Worm (Caenorhabditis elegans) whole organism, late embryonic: ENCODE measurements around the gene trx-5.

Source experiments
- F13H6.1 ChIP-seq: sonication (generic microtip); optimal IDR thresholded peaks from 2 replicates; lab custom pipeline; 2016; ENCODE audit warnings: missing genetic modification characterization, missing compliant biosample characterization
- K09A11.1 ChIP-seq: sonication (generic microtip); optimal IDR thresholded peaks from 2 replicates; lab custom pipeline; 2017; ENCODE audit warnings: antibody characterized with exemption, mild to moderate bottlenecking, missing genetic modification characterization, missing compliant biosample characterization; ENCODE audit not compliant: insufficient read depth
- T23F11.4 ChIP-seq: fragments of 200-800 bp; sonication (Bioruptor generic); optimal IDR thresholded peaks from 2 replicates; lab custom pipeline; 2018; ENCODE audit warnings: mild to moderate bottlenecking, missing genetic modification characterization, missing compliant biosample characterization
- Y22D7AL.16 ChIP-seq: sonication (generic microtip); optimal IDR thresholded peaks from 2 replicates; lab custom pipeline; 2016; ENCODE audit warnings: missing genetic modification characterization, missing compliant biosample characterization
- ahr-1 ChIP-seq: sonication (generic microtip); optimal IDR thresholded peaks from 2 replicates; lab custom pipeline; 2016; ENCODE audit warnings: missing genetic modification characterization, missing compliant biosample characterization
- ceh-14 ChIP-seq: sonication (generic microtip); optimal IDR thresholded peaks from 2 replicates; lab custom pipeline; 2016; ENCODE audit warnings: missing genotype, missing genetic modification characterization, missing compliant biosample characterization
- ceh-18 ChIP-seq: sonication (generic microtip); optimal IDR thresholded peaks from 2 replicates; lab custom pipeline; 2016; ENCODE audit warnings: missing genetic modification characterization, missing compliant biosample characterization
- ceh-2 ChIP-seq: sonication (generic microtip); optimal IDR thresholded peaks from 2 replicates; lab custom pipeline; 2016; ENCODE audit warnings: missing genotype, missing genetic modification characterization, missing compliant biosample characterization
- ceh-30 ChIP-seq: fragments of 150-350 bp; optimal IDR thresholded peaks from 2 replicates; lab custom pipeline; 2014; ENCODE audit warnings: missing biosample characterization, missing genetic modification characterization
- che-1 ChIP-seq: sonication (generic microtip); optimal IDR thresholded peaks from 2 replicates; lab custom pipeline; 2016; ENCODE audit warnings: mild to moderate bottlenecking, missing genetic modification characterization, missing compliant biosample characterization
- dmd-4 ChIP-seq: sonication (generic microtip); optimal IDR thresholded peaks from 2 replicates; lab custom pipeline; 2016; ENCODE audit warnings: borderline replicate concordance, missing genetic modification characterization, missing compliant biosample characterization
- dve-1 ChIP-seq: sonication (generic microtip); optimal IDR thresholded peaks from 2 replicates; lab custom pipeline; 2017; ENCODE audit warnings: antibody characterized with exemption, mild to moderate bottlenecking, missing genetic modification characterization, missing compliant biosample characterization
- elt-4 ChIP-seq: sonication (generic microtip); optimal IDR thresholded peaks from 2 replicates; lab custom pipeline; 2016; ENCODE audit warnings: missing genetic modification characterization, missing compliant biosample characterization
- eyg-1 ChIP-seq: sonication (generic microtip); optimal IDR thresholded peaks from 2 replicates; lab custom pipeline; 2016; ENCODE audit warnings: missing genotype, missing genetic modification characterization, missing compliant biosample characterization
- fax-1 ChIP-seq: sonication (generic microtip); optimal IDR thresholded peaks from 2 replicates; lab custom pipeline; 2016; ENCODE audit warnings: missing genotype, missing genetic modification characterization, missing compliant biosample characterization
- gmeb-2 ChIP-seq: sonication (generic microtip); optimal IDR thresholded peaks from 2 replicates; lab custom pipeline; 2016; ENCODE audit warnings: missing genetic modification characterization, inconsistent platforms, missing compliant biosample characterization
- hlh-13 ChIP-seq: fragments of 200-800 bp; sonication (Bioruptor generic); optimal IDR thresholded peaks from 2 replicates; lab custom pipeline; 2018; ENCODE audit warnings: mild to moderate bottlenecking, missing genetic modification characterization, missing compliant biosample characterization
- hlh-15 ChIP-seq: sonication (generic microtip); optimal IDR thresholded peaks from 2 replicates; lab custom pipeline; 2016; ENCODE audit warnings: missing genetic modification characterization, missing compliant biosample characterization
- hlh-8 ChIP-seq: sonication (generic microtip); optimal IDR thresholded peaks from 2 replicates; lab custom pipeline; 2016; ENCODE audit warnings: missing genotype, missing genetic modification characterization, missing compliant biosample characterization
- lim-6 ChIP-seq: sonication (generic microtip); optimal IDR thresholded peaks from 2 replicates; lab custom pipeline; 2016; ENCODE audit warnings: missing genetic modification characterization, missing compliant biosample characterization
- madf-2 ChIP-seq: sonication (generic microtip); optimal IDR thresholded peaks from 2 replicates; lab custom pipeline; 2017; ENCODE audit warnings: missing genetic modification characterization, missing compliant biosample characterization
- nfya-1 ChIP-seq: sonication (generic microtip); optimal IDR thresholded peaks from 2 replicates; lab custom pipeline; 2017; ENCODE audit warnings: missing genetic modification characterization, mild to moderate bottlenecking, missing compliant biosample characterization, antibody characterized with exemption, moderate library complexity
- nhr-11 ChIP-seq: fragments of 150-350 bp; optimal IDR thresholded peaks from 2 replicates; lab custom pipeline; 2014; ENCODE audit warnings: missing biosample characterization, missing genetic modification characterization
- pax-1 ChIP-seq: fragments of 150-350 bp; optimal IDR thresholded peaks from 2 replicates; lab custom pipeline; 2014; ENCODE audit warnings: missing biosample characterization, missing genetic modification characterization
- pha-2 ChIP-seq: sonication (generic microtip); optimal IDR thresholded peaks from 2 replicates; lab custom pipeline; 2017; ENCODE audit warnings: mild to moderate bottlenecking, missing genetic modification characterization, missing compliant biosample characterization
- pha-4 ChIP-seq: fragments of 150-350 bp; optimal IDR thresholded peaks from 2 replicates; lab custom pipeline; 2018; ENCODE audit warnings: missing biosample characterization, missing genetic modification reagents, missing genetic modification characterization
- sox-2 ChIP-seq: fragments of 200-800 bp; sonication (Bioruptor generic); IDR thresholded peaks from 2 replicates; pipeline ENCODE4 v1.3.6; 2022; ENCODE audit warnings: missing genetic modification reagents, missing genetic modification characterization, missing compliant biosample characterization
- sox-4 ChIP-seq: sonication (generic microtip); optimal IDR thresholded peaks from 2 replicates; lab custom pipeline; 2017; ENCODE audit warnings: mild to moderate bottlenecking, missing genetic modification characterization, inconsistent platforms, missing compliant biosample characterization
- tbx-2 ChIP-seq: sonication (generic microtip); optimal IDR thresholded peaks from 2 replicates; lab custom pipeline; 2016; ENCODE audit warnings: missing genetic modification characterization, missing compliant biosample characterization
- tbx-7 ChIP-seq: sonication (generic microtip); optimal IDR thresholded peaks from 2 replicates; lab custom pipeline; 2016; ENCODE audit warnings: missing genotype, missing genetic modification characterization, missing compliant biosample characterization
- ttx-3 ChIP-seq: sonication (generic microtip); optimal IDR thresholded peaks from 2 replicates; lab custom pipeline; 2016; ENCODE audit warnings: missing genetic modification reagents, missing genetic modification characterization, missing compliant biosample characterization
- unc-3 ChIP-seq, 2 experiments: fragments of 200-800 bp in 1 of 2; sonication (Bioruptor generic) in 1 of 2; sonication (generic microtip) in 1 of 2; conservative IDR thresholded peaks in 1 of 2; optimal IDR thresholded peaks in 1 of 2; 2 replicates each; pipeline versions ENCODE4 v1.3.6 to Lab custom; 2016 to 2022; ENCODE audit warnings: missing compliant biosample characterization in 2 of 2, missing genetic modification characterization in 2 of 2, missing genetic modification reagents in 1 of 2
- unc-55 ChIP-seq: sonication (generic microtip); optimal IDR thresholded peaks from 2 replicates; lab custom pipeline; 2017; ENCODE audit warnings: missing biosample characterization, missing genetic modification reagents, missing genetic modification characterization
- zip-5 ChIP-seq: sonication (generic microtip); optimal IDR thresholded peaks from 2 replicates; lab custom pipeline; 2016; ENCODE audit warnings: missing genetic modification characterization, missing compliant biosample characterization
- ztf-16 ChIP-seq: sonication (generic microtip); optimal IDR thresholded peaks from 2 replicates; lab custom pipeline; 2017; ENCODE audit warnings: missing genetic modification characterization, missing compliant biosample characterization

trx-5 gene

ce11 chrV:1534315-1534714 is at the start of gene trx-5:
trx-5 (minus strand) TSS chrV:1534415.
- TF ChIP-seq unc-55 (GFP tag; lab: Kevin White, UChicago) (no peak), pax-1 (tag; lab: Kevin White, UChicago) (no peak), nhr-11 (tag; lab: Kevin White, UChicago) (no peak), F13H6.1 (tag; lab: Kevin White, UChicago) (no peak), hlh-13 (no peak), tbx-2 (tag; lab: Kevin White, UChicago) (no peak), gmeb-2 (no peak), madf-2 (tag; lab: Kevin White, UChicago) (no peak), ahr-1 (tag; lab: Kevin White, UChicago) (no peak), pha-4 (tag; lab: Kevin White, UChicago) (no peak), dve-1 (no peak), pha-2 (tag; lab: Kevin White, UChicago) (no peak), T23F11.4 (GFP tag; lab: Kevin White, UChicago) (no peak), hlh-8 (tag; lab: Kevin White, UChicago) (no peak), Y22D7AL.16 (tag; lab: Kevin White, UChicago) (no peak), zip-5 (tag; lab: Kevin White, UChicago) (no peak), ceh-18 (tag; lab: Kevin White, UChicago) (no peak), ceh-30 (tag; lab: Kevin White, UChicago) (no peak)

- no peak for TF ChIP-seq ttx-3 (tag; lab: Kevin White, UChicago)
- TF ChIP-seq lim-6 (tag; lab: Kevin White, UChicago): no peak
- no peak for TF ChIP-seq nfya-1 (tag; lab: Kevin White, UChicago)
- TF ChIP-seq unc-3 (GFP tag; conservative IDR thresholded peaks at IDR 0.05; lab: Robert Waterston, UW): no peak
- no peak for TF ChIP-seq unc-3 (tag; optimal IDR thresholded peaks at IDR 0.05; lab: Kevin White, UChicago)
- no peak for TF ChIP-seq che-1 (tag; lab: Kevin White, UChicago)
- TF ChIP-seq zip-5 (tag; lab: Kevin White, UChicago): no peak
- no peak for TF ChIP-seq hlh-15 (tag; lab: Kevin White, UChicago)
These were observed 49.0 kb upstream of the trx-5 start for ce11 chrV:1583242-1583641.

DNA sequence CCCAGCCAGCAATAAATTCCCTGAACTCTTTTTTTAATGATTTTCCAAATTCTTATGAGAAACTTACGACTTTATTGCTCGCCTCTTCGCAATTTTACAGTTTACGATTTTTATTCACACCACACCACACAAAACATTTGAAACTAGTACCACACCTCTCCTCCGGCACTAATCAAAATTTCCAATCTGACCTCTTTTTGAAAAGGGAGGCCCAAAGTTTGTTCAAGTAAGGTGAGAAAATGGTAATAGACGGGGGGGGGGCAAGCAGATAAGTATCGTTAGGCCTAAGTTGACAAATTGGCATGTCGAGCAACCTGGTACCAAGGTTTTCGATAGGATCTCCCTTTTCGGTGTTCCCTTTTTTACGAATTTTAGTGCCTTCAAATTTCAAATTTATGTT is 45.6 kb upstream of the trx-5 start:
- TF ChIP-seq pax-1 (tag; lab: Kevin White, UChicago): no peak
- no peak for TF ChIP-seq nfya-1 (tag; lab: Kevin White, UChicago)
- no peak for TF ChIP-seq pha-4 (tag; lab: Kevin White, UChicago)
- TF ChIP-seq dve-1: no peak
- no peak for TF ChIP-seq ceh-2 (tag; lab: Kevin White, UChicago)
- TF ChIP-seq ztf-16 (tag; lab: Kevin White, UChicago): no peak
- no peak for TF ChIP-seq ceh-14 (tag; lab: Kevin White, UChicago)
- TF ChIP-seq gmeb-2: no peak
- TF ChIP-seq tbx-7 (tag; lab: Kevin White, UChicago): no peak
- no peak for TF ChIP-seq dmd-4 (tag; lab: Kevin White, UChicago)
- TF ChIP-seq sox-4: no peak
- TF ChIP-seq eyg-1 (tag; lab: Kevin White, UChicago): no peak
- TF ChIP-seq, all 69 proteins: peak for 0

ce11 chrV:1578572-1579230 is 44.5 kb upstream of the trx-5 start:
- TF ChIP-seq fax-1 (no peak), F13H6.1 (tag; lab: Kevin White, UChicago) (no peak), K09A11.1 (tag; lab: Kevin White, UChicago) (no peak), sox-2 (GFP tag; lab: Robert Waterston, UW) (no peak), ahr-1 (tag; lab: Kevin White, UChicago) (no peak), elt-4 (no peak), che-1 (tag; lab: Kevin White, UChicago) (no peak)
